Worm (Caenorhabditis elegans): ENCODE data around the gene tag-65.

The tag-65 gene

DNA sequence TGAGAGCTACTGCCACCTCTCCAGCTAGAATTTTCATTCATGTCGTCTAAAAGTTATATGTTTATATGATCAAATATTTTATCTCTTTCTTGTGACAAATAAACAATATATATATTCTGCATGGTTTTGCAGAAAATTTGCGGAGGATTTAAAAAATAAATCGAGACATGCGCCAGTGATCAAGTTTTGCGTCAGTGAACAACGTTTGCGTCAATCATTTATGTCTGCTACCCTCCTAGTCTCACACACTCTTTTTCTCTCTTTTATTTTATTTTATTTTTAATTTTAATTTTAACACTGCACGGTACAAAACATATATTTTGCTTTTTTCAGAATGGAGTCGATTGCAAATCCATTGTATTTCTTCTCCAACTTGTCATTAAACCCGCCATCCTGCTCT lies at the start of gene tag-65, which contains the start of gene ccz-1:
TSS of gene tag-65 (minus strand) at position 46 of the 400 bp plus-strand sequence.
TSS of gene ccz-1 (plus strand) at position 334 of the 400 bp plus-strand sequence.
- TF ChIP-seq ztf-23 (GFP tag; IDR thresholded peaks at IDR 0.05): no peak
- TF ChIP-seq cog-1 (tag; optimal IDR thresholded peaks at IDR 0.05): peak; percentile 77
- TF ChIP-seq ref-1 (GFP tag; conservative IDR thresholded peaks at IDR 0.05): no peak
- no peak for TF ChIP-seq klf-2 (GFP tag; conservative IDR thresholded peaks at IDR 0.05)

ce11 chrV:13725574-13725973 lies 47.2 kb upstream of the tag-65 start, which contains the start of gene fbxa-181:
TSS of gene fbxa-181 (plus strand) at chrV:13725874.
- TF ChIP-seq ztf-29 (GFP tag; IDR thresholded peaks at IDR 0.05) (no peak), ztf-23 (GFP tag; IDR thresholded peaks at IDR 0.05) (no peak), klf-2 (GFP tag; conservative IDR thresholded peaks at IDR 0.05) (no peak), flt-1 (GFP tag; IDR thresholded peaks at IDR 0.05) (no peak), tab-1 (GFP tag; IDR thresholded peaks at IDR 0.05) (no peak), ref-1 (GFP tag; conservative IDR thresholded peaks at IDR 0.05) (no peak), T22C8.4 (GFP tag; IDR thresholded peaks at IDR 0.05) (no peak), cog-1 (tag; optimal IDR thresholded peaks at IDR 0.05) (no peak), med-1 (GFP tag; optimal IDR thresholded peaks at IDR 0.05; ENCODE audit: insufficient read depth) (no peak)

- TF ChIP-seq ztf-23 (GFP tag; IDR thresholded peaks at IDR 0.05) (no peak), flt-1 (GFP tag; IDR thresholded peaks at IDR 0.05) (no peak), ref-1 (GFP tag; conservative IDR thresholded peaks at IDR 0.05) (no peak), cog-1 (tag; optimal IDR thresholded peaks at IDR 0.05) (no peak), tab-1 (GFP tag; IDR thresholded peaks at IDR 0.05) (no peak), klf-2 (GFP tag; conservative IDR thresholded peaks at IDR 0.05) (no peak), T22C8.4 (GFP tag; IDR thresholded peaks at IDR 0.05) (no peak), ztf-29 (GFP tag; IDR thresholded peaks at IDR 0.05) (no peak), med-1 (GFP tag; optimal IDR thresholded peaks at IDR 0.05; ENCODE audit: insufficient read depth) (no peak)
Measured at ce11 chrV:13724781-13725180, 46.4 kb upstream of the tag-65 start, which contains the start of gene F35E12.2. TSS of gene F35E12.2 (minus strand) at chrV:13724881.

- no peak for TF ChIP-seq klf-2 (GFP tag; conservative IDR thresholded peaks at IDR 0.05)
- no peak for TF ChIP-seq tab-1 (GFP tag; IDR thresholded peaks at IDR 0.05)
Measured at ce11 chrV:13716531-13716930, 38.1 kb upstream of the tag-65 start, which contains the start of gene T01D3.6. TSS of gene T01D3.6 (plus strand) at chrV:13716824.

DNA sequence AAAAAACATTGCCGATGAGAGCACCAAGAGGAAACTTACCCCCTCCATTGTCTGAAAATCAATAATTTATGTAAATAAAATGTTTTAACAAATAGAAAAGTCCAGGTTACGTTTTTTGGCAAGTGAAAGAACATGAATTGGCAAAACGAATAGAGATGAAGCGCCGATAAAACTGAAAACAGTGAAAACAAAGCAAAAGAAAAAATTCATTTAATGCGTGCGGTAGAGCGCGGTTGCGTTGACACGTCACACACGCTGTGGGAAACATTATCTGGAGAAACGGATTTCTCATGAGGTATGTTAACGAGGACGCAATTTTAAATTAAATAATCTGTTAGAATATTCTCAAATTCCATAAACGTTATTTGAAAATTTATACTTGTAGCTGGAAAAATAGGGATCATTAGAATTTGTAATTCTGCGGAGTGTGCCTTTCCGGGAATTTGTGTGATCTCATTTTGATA lies 36.9 kb upstream of the tag-65 start, which contains the start of gene zipt-9:
TSS of gene zipt-9 (minus strand) at position 51 of the 464 bp plus-strand sequence.
- TF ChIP-seq T22C8.4 (GFP tag; IDR thresholded peaks at IDR 0.05) (0 out of 2 replicates have a peak, but pooled peaks have one; percentile 33), cog-1 (tag; optimal IDR thresholded peaks at IDR 0.05) (peak; percentile 70), ztf-23 (GFP tag; IDR thresholded peaks at IDR 0.05) (peak; percentile 77; the same call in 1 of the 2 replicates), klf-2 (GFP tag; conservative IDR thresholded peaks at IDR 0.05) (0 out of 2 replicates have a peak, but pooled peaks have one; percentile 68), med-1 (GFP tag; optimal IDR thresholded peaks at IDR 0.05; ENCODE audit: insufficient read depth) (no peak)

DNA sequence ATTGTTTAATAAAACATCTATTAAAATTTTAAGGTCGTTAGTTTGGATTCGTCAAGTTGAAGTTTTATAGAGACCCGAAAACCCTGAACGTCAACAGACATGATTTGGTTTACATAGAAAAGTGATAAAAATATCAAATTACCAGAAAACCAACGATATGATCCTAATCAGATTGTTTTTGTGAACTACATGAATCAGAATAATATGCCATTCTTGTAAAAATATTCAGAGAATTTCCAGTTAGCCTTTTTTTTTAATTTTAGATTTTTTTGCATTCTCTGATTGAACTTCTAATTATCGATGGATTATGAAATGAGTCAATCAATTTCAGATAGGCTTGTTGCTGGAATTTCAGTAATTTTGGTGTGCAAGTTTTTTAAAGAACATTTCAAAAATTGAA lies 32.7 kb upstream of the tag-65 start, which contains the start of gene srx-96:
TSS of gene srx-96 (plus strand) at position 301 of the 400 bp plus-strand sequence.
- TF ChIP-seq tab-1 (GFP tag; IDR thresholded peaks at IDR 0.05): no peak
- no peak for TF ChIP-seq med-1 (GFP tag; optimal IDR thresholded peaks at IDR 0.05; ENCODE audit: insufficient read depth)
- TF ChIP-seq ref-1 (GFP tag; conservative IDR thresholded peaks at IDR 0.05): no peak
- TF ChIP-seq ztf-23 (GFP tag; IDR thresholded peaks at IDR 0.05): no peak
- no peak for TF ChIP-seq T22C8.4 (GFP tag; IDR thresholded peaks at IDR 0.05)
- TF ChIP-seq cog-1 (tag; optimal IDR thresholded peaks at IDR 0.05): no peak
- TF ChIP-seq klf-2 (GFP tag; conservative IDR thresholded peaks at IDR 0.05): no peak
- no peak for TF ChIP-seq flt-1 (GFP tag; IDR thresholded peaks at IDR 0.05)
- no peak for TF ChIP-seq ztf-29 (GFP tag; IDR thresholded peaks at IDR 0.05)

- TF ChIP-seq tab-1 (GFP tag; IDR thresholded peaks at IDR 0.05): no peak
- TF ChIP-seq flt-1 (GFP tag; IDR thresholded peaks at IDR 0.05): no peak
- no peak for TF ChIP-seq med-1 (GFP tag; optimal IDR thresholded peaks at IDR 0.05; ENCODE audit: insufficient read depth)
- TF ChIP-seq cog-1 (tag; optimal IDR thresholded peaks at IDR 0.05): no peak
- no peak for TF ChIP-seq T22C8.4 (GFP tag; IDR thresholded peaks at IDR 0.05)
- no peak for TF ChIP-seq ztf-29 (GFP tag; IDR thresholded peaks at IDR 0.05)
- TF ChIP-seq ref-1 (GFP tag; conservative IDR thresholded peaks at IDR 0.05): no peak
- no peak for TF ChIP-seq klf-2 (GFP tag; conservative IDR thresholded peaks at IDR 0.05)
- no peak for TF ChIP-seq ztf-23 (GFP tag; IDR thresholded peaks at IDR 0.05)
Measured at ce11 chrV:13707295-13707694, 28.9 kb upstream of the tag-65 start, which contains the start of gene hlh-34. TSS of gene hlh-34 (minus strand) at chrV:13707395.

DNA sequence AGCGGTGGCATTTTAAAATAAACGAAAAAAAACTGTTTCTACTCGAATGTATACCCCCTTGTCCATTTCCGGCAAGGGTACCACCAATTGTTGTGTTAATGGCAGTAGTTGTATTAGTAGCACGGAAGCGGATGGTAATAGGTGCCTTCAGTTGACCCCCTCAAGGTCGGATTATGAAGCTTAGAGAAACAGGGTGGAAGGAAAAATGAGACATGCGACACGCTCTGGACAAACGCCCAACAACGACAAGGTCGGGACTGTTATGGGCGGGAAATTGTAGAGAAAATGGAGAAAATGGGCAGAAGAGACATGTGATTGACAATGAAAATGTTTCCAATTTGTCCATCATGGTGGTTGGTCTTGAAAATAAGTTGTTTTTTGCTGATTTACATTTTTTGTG lies 25.6 kb upstream of the tag-65 start, which contains the start of gene T01D3.3:
TSS of gene T01D3.3 (plus strand) at position 312 of the 400 bp plus-strand sequence.
- TF ChIP-seq flt-1 (GFP tag; IDR thresholded peaks at IDR 0.05) (no peak), cog-1 (tag; optimal IDR thresholded peaks at IDR 0.05) (no peak), T22C8.4 (GFP tag; IDR thresholded peaks at IDR 0.05) (no peak), med-1 (GFP tag; optimal IDR thresholded peaks at IDR 0.05; ENCODE audit: insufficient read depth) (no peak), klf-2 (GFP tag; conservative IDR thresholded peaks at IDR 0.05) (no peak), tab-1 (GFP tag; IDR thresholded peaks at IDR 0.05) (no peak), ztf-29 (GFP tag; IDR thresholded peaks at IDR 0.05) (no peak), ztf-23 (GFP tag; IDR thresholded peaks at IDR 0.05) (no peak), ref-1 (GFP tag; conservative IDR thresholded peaks at IDR 0.05) (no peak)

DNA sequence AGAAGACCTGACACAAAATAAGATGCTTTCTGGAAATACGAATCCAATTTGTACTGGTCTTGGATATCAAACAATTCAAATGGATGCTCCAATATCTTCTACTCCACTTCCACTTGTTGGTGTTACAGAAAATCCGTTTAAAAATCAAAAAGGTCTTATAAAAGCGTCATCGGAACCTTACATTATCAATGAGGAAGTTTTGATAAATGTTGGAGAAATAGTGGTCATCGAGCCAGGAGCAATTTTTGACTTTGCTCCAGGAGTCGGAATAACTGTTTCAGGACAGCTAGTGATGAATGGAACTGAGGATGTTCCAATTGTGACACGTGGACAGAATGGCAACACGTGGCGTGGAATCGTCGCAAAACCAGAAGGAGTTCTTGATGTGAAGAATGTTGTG lies 15.7 kb upstream of the tag-65 start:
- TF ChIP-seq flt-1 (GFP tag; IDR thresholded peaks at IDR 0.05) (no peak), med-1 (GFP tag; optimal IDR thresholded peaks at IDR 0.05; ENCODE audit: insufficient read depth) (no peak), tab-1 (GFP tag; IDR thresholded peaks at IDR 0.05) (no peak), cog-1 (tag; optimal IDR thresholded peaks at IDR 0.05) (no peak), ref-1 (GFP tag; conservative IDR thresholded peaks at IDR 0.05) (no peak), klf-2 (GFP tag; conservative IDR thresholded peaks at IDR 0.05) (no peak), ztf-29 (GFP tag; IDR thresholded peaks at IDR 0.05) (no peak), T22C8.4 (GFP tag; IDR thresholded peaks at IDR 0.05) (no peak), ztf-23 (GFP tag; IDR thresholded peaks at IDR 0.05) (no peak)

- TF ChIP-seq ref-1 (GFP tag; conservative IDR thresholded peaks at IDR 0.05): no peak
- no peak for TF ChIP-seq flt-1 (GFP tag; IDR thresholded peaks at IDR 0.05)
- TF ChIP-seq ztf-23 (GFP tag; IDR thresholded peaks at IDR 0.05): no peak
- TF ChIP-seq cog-1 (tag; optimal IDR thresholded peaks at IDR 0.05): no peak
Measured at ce11 chrV:13690276-13690675, 11.9 kb upstream of the tag-65 start.
